Worm (Caenorhabditis elegans): ENCODE data around the gene F35E8.13.

The F35E8.13 gene

ce11 chrV:15896671-15897070, 26.4 kb upstream of the F35E8.13 start, which contains the start of gene nhr-213:
Gene nhr-213, minus strand, starts transcription at chrV:15896771.
- TF ChIP-seq ama-1 (optimal IDR thresholded peaks at IDR 0.05), result no peak
- TF ChIP-seq nhr-23 (tag; optimal IDR thresholded peaks at IDR 0.05), result no peak

- TF ChIP-seq nhr-12 (tag; optimal IDR thresholded peaks at IDR 0.05) (no peak), nfya-1 (tag; optimal IDR thresholded peaks at IDR 0.05; ENCODE audit: insufficient read depth) (no peak), tbx-2 (tag; optimal IDR thresholded peaks at IDR 0.05) (no peak), fkh-2 (tag; optimal IDR thresholded peaks at IDR 0.05) (no peak), R02D3.7 (tag; optimal IDR thresholded peaks at IDR 0.05) (no peak), mml-1 (tag; optimal IDR thresholded peaks at IDR 0.05) (no peak), nhr-11 (tag; optimal IDR thresholded peaks at IDR 0.05) (no peak), eor-1 (tag; optimal IDR thresholded peaks at IDR 0.05) (no peak), jun-1 (tag; optimal IDR thresholded peaks at IDR 0.05) (no peak), elt-3 (tag; optimal IDR thresholded peaks at IDR 0.05) (no peak), pqm-1 (tag; optimal IDR thresholded peaks at IDR 0.05) (no peak), sea-2 (GFP tag; optimal IDR thresholded peaks at IDR 0.05) (no peak), unc-39 (tag; optimal IDR thresholded peaks at IDR 0.05) (no peak)
Observed at ce11 chrV:15897696-15898095, 25.4 kb upstream of the F35E8.13 start, which contains the start of gene str-60. Gene str-60, plus strand, starts transcription at chrV:15897996.

- TF ChIP-seq egl-5 (tag; optimal IDR thresholded peaks at IDR 0.05) (no peak), elt-1 (tag; optimal IDR thresholded peaks at IDR 0.05) (no peak), lin-15B (tag; optimal IDR thresholded peaks at IDR 0.05) (no peak), nhr-77 (tag; optimal IDR thresholded peaks at IDR 0.05) (no peak), nhr-43 (tag; optimal IDR thresholded peaks at IDR 0.05; ENCODE audit: poor library complexity, severe bottlenecking) (no peak), nhr-25 (tag; optimal IDR thresholded peaks at IDR 0.05) (no peak), R02D3.7 (tag; optimal IDR thresholded peaks at IDR 0.05) (no peak), unc-39 (tag; optimal IDR thresholded peaks at IDR 0.05) (no peak), nhr-67 (tag; optimal IDR thresholded peaks at IDR 0.05) (no peak), lin-39 (tag; optimal IDR thresholded peaks at IDR 0.05) (no peak), nhr-12 (tag; optimal IDR thresholded peaks at IDR 0.05) (no peak), elt-3 (tag; optimal IDR thresholded peaks at IDR 0.05) (no peak), ZK546.5 (tag; optimal IDR thresholded peaks at IDR 0.05) (no peak), nfya-1 (tag; optimal IDR thresholded peaks at IDR 0.05; ENCODE audit: insufficient read depth) (no peak), mdl-1 (tag; optimal IDR thresholded peaks at IDR 0.05) (no peak)
Observed at ce11 chrV:15899696-15900095, 23.4 kb upstream of the F35E8.13 start, which contains the start of gene T06C12.14. Gene T06C12.14, plus strand, starts transcription at chrV:15899996.

- no peak for TF ChIP-seq ztf-11 (tag; optimal IDR thresholded peaks at IDR 0.05)
- no peak for TF ChIP-seq zag-1 (tag; optimal IDR thresholded peaks at IDR 0.05)
- no peak for TF ChIP-seq mdl-1 (tag; optimal IDR thresholded peaks at IDR 0.05)
- no peak for TF ChIP-seq unc-39 (tag; optimal IDR thresholded peaks at IDR 0.05)
- no peak for TF ChIP-seq nhr-12 (tag; optimal IDR thresholded peaks at IDR 0.05)
Observed at ce11 chrV:15900564-15900963, 22.5 kb upstream of the F35E8.13 start.

ce11 chrV:15905530-15905929, 17.5 kb upstream of the F35E8.13 start, which contains the start of the genes F35E8.1 and F35E8.2:
Gene F35E8.1, minus strand, starts transcription at chrV:15905630.
Gene F35E8.2, plus strand, starts transcription at chrV:15905661.
- TF ChIP-seq elt-2 (tag; optimal IDR thresholded peaks at IDR 0.05), result peak; percentile 27

ce11 chrV:15911848-15912247, 11.2 kb upstream of the F35E8.13 start, which contains the start of gene F35E8.6:
Gene F35E8.6, plus strand, starts transcription at chrV:15912148.
- TF ChIP-seq fkh-10 (GFP tag; optimal IDR thresholded peaks at IDR 0.05) (no peak), nhr-77 (tag; optimal IDR thresholded peaks at IDR 0.05) (no peak), egl-5 (tag; optimal IDR thresholded peaks at IDR 0.05) (no peak), mml-1 (tag; optimal IDR thresholded peaks at IDR 0.05) (no peak)

- TF ChIP-seq nhr-11 (tag; optimal IDR thresholded peaks at IDR 0.05) (no peak), hmg-11 (tag; optimal IDR thresholded peaks at IDR 0.05) (no peak), mdl-1 (tag; optimal IDR thresholded peaks at IDR 0.05) (no peak), ztf-4 (tag; optimal IDR thresholded peaks at IDR 0.05) (no peak), ama-1 (optimal IDR thresholded peaks at IDR 0.05) (no peak), tbx-2 (tag; optimal IDR thresholded peaks at IDR 0.05) (no peak), zag-1 (tag; optimal IDR thresholded peaks at IDR 0.05) (no peak), fkh-10 (GFP tag; optimal IDR thresholded peaks at IDR 0.05) (no peak), nfya-1 (tag; optimal IDR thresholded peaks at IDR 0.05; ENCODE audit: insufficient read depth) (no peak), elt-3 (tag; optimal IDR thresholded peaks at IDR 0.05) (no peak), unc-62 (GFP tag; optimal IDR thresholded peaks at IDR 0.05) (no peak), nhr-77 (tag; optimal IDR thresholded peaks at IDR 0.05) (no peak)
Observed at ce11 chrV:15912677-15913076, 10.4 kb upstream of the F35E8.13 start.
